Fruit fly (Drosophila melanogaster): ENCODE results near the gene Cpr65Eb.

DNA sequence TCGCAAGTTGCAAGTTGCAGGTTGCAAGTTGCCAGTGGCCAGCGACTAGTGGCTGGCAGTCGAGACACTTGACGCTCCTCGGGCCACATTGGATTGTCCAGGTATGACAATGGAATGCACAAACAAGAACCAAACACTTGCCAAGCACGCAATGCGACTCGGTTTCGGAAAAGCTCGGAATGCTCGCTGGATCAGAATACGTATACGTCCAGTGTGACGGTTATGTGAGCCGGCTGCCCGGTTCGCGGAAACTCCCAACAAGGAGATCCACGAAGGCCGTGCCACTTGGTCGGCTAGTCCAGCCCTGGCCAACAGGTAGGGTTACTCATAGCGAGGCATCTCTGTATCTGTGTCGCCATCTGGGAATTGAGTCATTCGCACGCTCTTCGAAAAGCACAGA lies 48.1 kb upstream of the Cpr65Eb start:
- TF ChIP-seq CG13287 (GFP tag; IDR thresholded peaks at IDR 0.05; ENCODE audit: partially characterized antibody) (no peak), slou (GFP tag; optimal IDR thresholded peaks at IDR 0.05) (no peak), Dp (GFP tag; optimal IDR thresholded peaks at IDR 0.05) (no peak), CG3838 (GFP tag; optimal IDR thresholded peaks at IDR 0.05) (no peak), CG8478 (optimal IDR thresholded peaks at IDR 0.05) (no peak), sima (GFP tag; optimal IDR thresholded peaks at IDR 0.05) (no peak), CG10654 (GFP tag; optimal IDR thresholded peaks at IDR 0.05) (no peak), ATbp (GFP tag; optimal IDR thresholded peaks at IDR 0.05) (no peak), tio (GFP tag; optimal IDR thresholded peaks at IDR 0.05) (no peak), Atf3 (GFP tag; optimal IDR thresholded peaks at IDR 0.05) (no peak), CG10462 (GFP tag; optimal IDR thresholded peaks at IDR 0.05) (no peak)

Data from whole organism, embryonic.